Worm (Caenorhabditis elegans): ENCODE results near the gene C01G10.9.

ce11 chrV:15057724-15058123 is 24.6 kb upstream of the C01G10.9 start:
- TF ChIP-seq tab-1 (GFP tag; IDR thresholded peaks at IDR 0.05) = no peak
- no peak for TF ChIP-seq ztf-23 (GFP tag; IDR thresholded peaks at IDR 0.05)
- TF ChIP-seq cog-1 (tag; optimal IDR thresholded peaks at IDR 0.05) = no peak
- no peak for TF ChIP-seq ztf-29 (GFP tag; IDR thresholded peaks at IDR 0.05)
- TF ChIP-seq flt-1 (GFP tag; IDR thresholded peaks at IDR 0.05) = no peak
- TF ChIP-seq med-1 (GFP tag; optimal IDR thresholded peaks at IDR 0.05; ENCODE audit: insufficient read depth) = no peak
- TF ChIP-seq T22C8.4 (GFP tag; IDR thresholded peaks at IDR 0.05) = no peak

Data from whole organism, midembryonic.